Worm (Caenorhabditis elegans): ENCODE results near the gene F52H2.5.

The F52H2.5 gene

ce11 chrX:2536246-2536772 lies 23.6 kb downstream of the F52H2.5 start (continued):
- no peak for TF ChIP-seq pat-9 (tag; optimal IDR thresholded peaks at IDR 0.05)
- peak; percentile 38 for TF ChIP-seq eyg-1 (tag; optimal IDR thresholded peaks at IDR 0.05)
- TF ChIP-seq C38D4.7 (GFP tag; optimal IDR thresholded peaks at IDR 0.05) = no peak
- TF ChIP-seq mec-3 (tag; optimal IDR thresholded peaks at IDR 0.05; ENCODE audit: borderline replicate concordance) = no peak
- peak; percentile 17 for TF ChIP-seq ceh-6 (GFP tag; optimal IDR thresholded peaks at IDR 0.05)
- no peak for TF ChIP-seq hlh-13 (GFP tag; optimal IDR thresholded peaks at IDR 0.05)
- TF ChIP-seq nfya-1 (tag; optimal IDR thresholded peaks at IDR 0.05) = peak; percentile 88
- no peak for TF ChIP-seq dmd-4 (tag; optimal IDR thresholded peaks at IDR 0.05; ENCODE audit: borderline replicate concordance)
- no peak for TF ChIP-seq odd-2 (tag; optimal IDR thresholded peaks at IDR 0.05)
- TF ChIP-seq sox-4 (tag; optimal IDR thresholded peaks at IDR 0.05) = no peak
- TF ChIP-seq sdc-2 (tag; optimal IDR thresholded peaks at IDR 0.05) = peak; percentile 77
- TF ChIP-seq madf-2 (tag; optimal IDR thresholded peaks at IDR 0.05) = peak; percentile 10
- TF ChIP-seq T23F11.4 (GFP tag; optimal IDR thresholded peaks at IDR 0.05) = peak; percentile 34
- TF ChIP-seq ceh-34 (tag; optimal IDR thresholded peaks at IDR 0.05) = peak; percentile 87
- TF ChIP-seq ama-1 (optimal IDR thresholded peaks at IDR 0.05) = no peak
- TF ChIP-seq hlh-6 (tag; optimal IDR thresholded peaks at IDR 0.05) = peak; percentile 35
- peak; percentile 75 for TF ChIP-seq ceh-19 (GFP tag; optimal IDR thresholded peaks at IDR 0.05)
- TF ChIP-seq Y22D7AL.16 (tag; optimal IDR thresholded peaks at IDR 0.05) = no peak
- TF ChIP-seq ceh-2 (tag; optimal IDR thresholded peaks at IDR 0.05) = peak; percentile 50
- TF ChIP-seq unc-42 (tag; optimal IDR thresholded peaks at IDR 0.05) = peak; percentile 86
- TF ChIP-seq pha-2 (tag; optimal IDR thresholded peaks at IDR 0.05) = peak; percentile 38
- no peak for TF ChIP-seq unc-86 (tag; optimal IDR thresholded peaks at IDR 0.05)
- peak; percentile 48 for TF ChIP-seq C08G9.2 (tag; optimal IDR thresholded peaks at IDR 0.05)
- no peak for TF ChIP-seq npax-4 (tag; optimal IDR thresholded peaks at IDR 0.05)
- no peak for TF ChIP-seq nhr-232 (tag; optimal IDR thresholded peaks at IDR 0.05)
- TF ChIP-seq tbx-7 (tag; optimal IDR thresholded peaks at IDR 0.05) = no peak
- peak; percentile 58 for TF ChIP-seq ceh-14 (tag; optimal IDR thresholded peaks at IDR 0.05)
- TF ChIP-seq unc-55 (GFP tag; optimal IDR thresholded peaks at IDR 0.05) = peak; percentile 97
- TF ChIP-seq pros-1 (tag; optimal IDR thresholded peaks at IDR 0.05) = peak; percentile 56
- peak; percentile 81 for TF ChIP-seq ref-2 (tag; optimal IDR thresholded peaks at IDR 0.05)
- peak; percentile 40 for TF ChIP-seq ztf-16 (tag; optimal IDR thresholded peaks at IDR 0.05)
- TF ChIP-seq ahr-1 (tag; optimal IDR thresholded peaks at IDR 0.05) = no peak
- TF ChIP-seq pha-4 (tag; optimal IDR thresholded peaks at IDR 0.05) = no peak
- no peak for TF ChIP-seq elt-4 (tag; optimal IDR thresholded peaks at IDR 0.05)
- TF ChIP-seq unc-3 (GFP tag; conservative IDR thresholded peaks at IDR 0.05) = no peak
- TF ChIP-seq unc-3 (tag; optimal IDR thresholded peaks at IDR 0.05) = no peak
- TF ChIP-seq fkh-10 (GFP tag; optimal IDR thresholded peaks at IDR 0.05) = no peak
- peak; percentile 96 for TF ChIP-seq ceh-31 (tag; optimal IDR thresholded peaks at IDR 0.05)
- peak; percentile 19 for TF ChIP-seq K09A11.1 (tag; optimal IDR thresholded peaks at IDR 0.05; ENCODE audit: insufficient read depth)

ce11 chrX:2532357-2532756 lies 27.5 kb downstream of the F52H2.5 start, which contains the start of gene tbc-12:
tbc-12 (minus strand) TSS chrX:2532457.
- TF ChIP-seq mec-3 (tag; optimal IDR thresholded peaks at IDR 0.05; ENCODE audit: borderline replicate concordance) = no peak
- no peak for TF ChIP-seq nfya-1 (tag; optimal IDR thresholded peaks at IDR 0.05)
- TF ChIP-seq dmd-4 (tag; optimal IDR thresholded peaks at IDR 0.05; ENCODE audit: borderline replicate concordance) = no peak
- TF ChIP-seq ceh-6 (GFP tag; optimal IDR thresholded peaks at IDR 0.05) = no peak
- TF ChIP-seq ttx-3 (tag; optimal IDR thresholded peaks at IDR 0.05) = no peak
- no peak for TF ChIP-seq madf-2 (tag; optimal IDR thresholded peaks at IDR 0.05)
- TF ChIP-seq pros-1 (tag; optimal IDR thresholded peaks at IDR 0.05) = no peak
- no peak for TF ChIP-seq ztf-16 (tag; optimal IDR thresholded peaks at IDR 0.05)
- TF ChIP-seq gmeb-2 (tag; optimal IDR thresholded peaks at IDR 0.05) = no peak
- TF ChIP-seq tbx-2 (tag; optimal IDR thresholded peaks at IDR 0.05) = no peak
- no peak for TF ChIP-seq rnt-1 (tag; optimal IDR thresholded peaks at IDR 0.05)
- no peak for TF ChIP-seq ceh-9 (tag; optimal IDR thresholded peaks at IDR 0.05)
- TF ChIP-seq ama-1 (optimal IDR thresholded peaks at IDR 0.05) = no peak
- no peak for TF ChIP-seq ceh-18 (tag; optimal IDR thresholded peaks at IDR 0.05)
- no peak for TF ChIP-seq odd-2 (tag; optimal IDR thresholded peaks at IDR 0.05)
- no peak for TF ChIP-seq ets-4 (tag; optimal IDR thresholded peaks at IDR 0.05)
- no peak for TF ChIP-seq ceh-24 (tag; optimal IDR thresholded peaks at IDR 0.05)
- TF ChIP-seq ahr-1 (tag; optimal IDR thresholded peaks at IDR 0.05) = no peak
- no peak for TF ChIP-seq ceh-19 (GFP tag; optimal IDR thresholded peaks at IDR 0.05)
- no peak for TF ChIP-seq ceh-45 (GFP tag; IDR thresholded peaks at IDR 0.05)
